Fruit fly (Drosophila melanogaster) whole organism, pupa: ENCODE measurements around the gene Alp5.

Source experiments
- CG10348 ChIP-seq: fragments of 200-800 bp; sonication (Bioruptor generic); IDR thresholded peaks from 2 replicates; pipeline ENCODE4 v1.3.6; 2022; ENCODE audit warnings: missing biosample characterization, missing genetic modification characterization
- CG12605 ChIP-seq: fragments of 200-800 bp; sonication (Bioruptor generic); IDR thresholded peaks from 2 replicates; pipeline ENCODE4 v1.3.6; 2022; ENCODE audit warnings: missing biosample characterization, missing genetic modification characterization
- CG13204 ChIP-seq: fragments of 200-800 bp; sonication (Bioruptor generic); optimal IDR thresholded peaks from 2 replicates; lab custom pipeline; 2018; ENCODE audit warnings: missing biosample characterization, mild to moderate bottlenecking, missing genetic modification characterization, moderate library complexity
- CG14655 ChIP-seq: fragments of 200-800 bp; sonication (Bioruptor generic); optimal IDR thresholded peaks from 3 replicates; lab custom pipeline; 2017; ENCODE audit warnings: mild to moderate bottlenecking, missing biosample characterization, missing genetic modification reagents, missing genetic modification characterization
- CG15710 ChIP-seq: fragments of 200-800 bp; sonication (Bioruptor generic); optimal IDR thresholded peaks from 2 replicates; lab custom pipeline; 2018; ENCODE audit warnings: missing biosample characterization, mild to moderate bottlenecking, missing genetic modification characterization, moderate library complexity
- CG17806 ChIP-seq: fragments of 200-800 bp; sonication (Bioruptor generic); optimal IDR thresholded peaks from 2 replicates; lab custom pipeline; 2018; ENCODE audit warnings: missing biosample characterization, mild to moderate bottlenecking, missing genetic modification characterization, moderate library complexity
- CG32121 ChIP-seq: fragments of 200-800 bp; sonication (Bioruptor generic); IDR thresholded peaks from 2 replicates; pipeline ENCODE4 v1.3.6; 2022; ENCODE audit warnings: missing biosample characterization, missing genetic modification characterization
- CG34367 ChIP-seq: fragments of 200-800 bp; sonication (Bioruptor generic); optimal IDR thresholded peaks from 2 replicates; lab custom pipeline; 2018; ENCODE audit warnings: missing biosample characterization, mild to moderate bottlenecking, missing genetic modification characterization
- CG4496 ChIP-seq: fragments of 200-800 bp; sonication (Bioruptor generic); IDR thresholded peaks from 3 replicates; pipeline ENCODE4 v1.3.6; 2022; ENCODE audit warnings: missing biosample characterization, missing genetic modification characterization
- CG8159 ChIP-seq: fragments of 200-800 bp; sonication (Bioruptor generic); optimal IDR thresholded peaks from 3 replicates; lab custom pipeline; 2018; ENCODE audit warnings: missing biosample characterization, mild to moderate bottlenecking, missing genetic modification characterization, moderate library complexity
- CG8301 ChIP-seq: fragments of 200-800 bp; sonication (Bioruptor generic); optimal IDR thresholded peaks from 2 replicates; lab custom pipeline; 2018; ENCODE audit warnings: missing biosample characterization, mild to moderate bottlenecking, missing genetic modification characterization
- CG9948 ChIP-seq: fragments of 200-800 bp; sonication (Bioruptor generic); optimal IDR thresholded peaks from 2 replicates; lab custom pipeline; 2018; ENCODE audit warnings: missing biosample characterization, mild to moderate bottlenecking, missing genetic modification characterization, moderate library complexity
- D1 ChIP-seq: fragments of 200-800 bp; sonication (Bioruptor generic); optimal IDR thresholded peaks from 2 replicates; lab custom pipeline; 2018; ENCODE audit warnings: missing biosample characterization, mild to moderate bottlenecking, missing genetic modification characterization, moderate library complexity
- EcR ChIP-seq: fragments of 200-800 bp; sonication (Bioruptor generic); optimal IDR thresholded peaks from 3 replicates; lab custom pipeline; 2019; ENCODE audit warnings: missing biosample characterization, missing genetic modification characterization, mild to moderate bottlenecking, moderate library complexity, missing genetic modification reagents
- Ets98B ChIP-seq: fragments of 200-800 bp; sonication (Bioruptor generic); IDR thresholded peaks from 2 replicates; pipeline ENCODE4 v1.3.6; 2022; ENCODE audit warnings: missing biosample characterization, missing genetic modification characterization
- Pif1A ChIP-seq: fragments of 200-800 bp; sonication (Bioruptor generic); optimal IDR thresholded peaks from 3 replicates; lab custom pipeline; 2016; ENCODE audit warnings: missing biosample characterization, missing genetic modification characterization
- Pif1B ChIP-seq: fragments of 200-800 bp; sonication (Bioruptor generic); optimal IDR thresholded peaks from 3 replicates; lab custom pipeline; 2016; ENCODE audit warnings: missing biosample characterization, missing genetic modification characterization
- Snoo ChIP-seq: fragments of 200-800 bp; sonication (Bioruptor generic); optimal IDR thresholded peaks from 3 replicates; lab custom pipeline; 2017; ENCODE audit warnings: missing biosample characterization, mild to moderate bottlenecking, missing genetic modification characterization, inconsistent platforms
- fd96Ca ChIP-seq: fragments of 200-800 bp; sonication (Bioruptor generic); IDR thresholded peaks from 3 replicates; pipeline ENCODE4 v1.3.6; 2022; ENCODE audit warnings: missing biosample characterization, missing genetic modification characterization
- gl ChIP-seq: fragments of 200-800 bp; sonication (Bioruptor generic); optimal IDR thresholded peaks from 2 replicates; lab custom pipeline; 2018; ENCODE audit warnings: missing biosample characterization, mild to moderate bottlenecking, missing genetic modification characterization
- rn ChIP-seq: fragments of 200-800 bp; sonication (Bioruptor generic); IDR thresholded peaks from 2 replicates; pipeline ENCODE4 v1.3.6; 2022; ENCODE audit warnings: missing biosample characterization, missing genetic modification characterization

Gene Alp5

dm6 chr3R:21006967-21007366, at the start of gene Alp5:
Gene Alp5, minus strand, starts transcription at chr3R:21006990.
- TF ChIP-seq gl = no peak

- TF ChIP-seq CG10348 (GFP tag; lab: Robert Waterston, UW) (no peak), rn (GFP tag; lab: Robert Waterston, UW) (no peak), Pif1B (GFP tag; lab: Kevin White, UChicago) (no peak), CG32121 (GFP tag; lab: Robert Waterston, UW) (no peak), CG8301 (tag; lab: Kevin White, UChicago) (no peak), Ets98B (GFP tag; lab: Robert Waterston, UW) (no peak), Pif1A (GFP tag; lab: Kevin White, UChicago) (no peak), CG17806 (tag; lab: Kevin White, UChicago) (no peak), CG14655 (GFP tag; lab: Kevin White, UChicago) (no peak), CG4496 (GFP tag; lab: Robert Waterston, UW) (no peak)
Measured at dm6 chr3R:21050875-21051274, 44.1 kb upstream of the Alp5 start, which contains the start of gene Jhbp15. Gene Jhbp15, minus strand, starts transcription at chr3R:21050975.

- TF ChIP-seq CG17806 (tag; lab: Kevin White, UChicago) (no peak), Pif1A (GFP tag; lab: Kevin White, UChicago) (no peak), D1 (tag; lab: Kevin White, UChicago) (no peak), CG9948 (no peak), CG34367 (no peak), CG10348 (GFP tag; lab: Robert Waterston, UW) (no peak), gl (no peak), Pif1B (GFP tag; lab: Kevin White, UChicago) (no peak), Snoo (no peak), rn (GFP tag; lab: Robert Waterston, UW) (no peak)
Measured at dm6 chr3R:21048729-21049128, 41.9 kb upstream of the Alp5 start, which contains the start of gene CG7079. Gene CG7079, minus strand, starts transcription at chr3R:21048829.

DNA sequence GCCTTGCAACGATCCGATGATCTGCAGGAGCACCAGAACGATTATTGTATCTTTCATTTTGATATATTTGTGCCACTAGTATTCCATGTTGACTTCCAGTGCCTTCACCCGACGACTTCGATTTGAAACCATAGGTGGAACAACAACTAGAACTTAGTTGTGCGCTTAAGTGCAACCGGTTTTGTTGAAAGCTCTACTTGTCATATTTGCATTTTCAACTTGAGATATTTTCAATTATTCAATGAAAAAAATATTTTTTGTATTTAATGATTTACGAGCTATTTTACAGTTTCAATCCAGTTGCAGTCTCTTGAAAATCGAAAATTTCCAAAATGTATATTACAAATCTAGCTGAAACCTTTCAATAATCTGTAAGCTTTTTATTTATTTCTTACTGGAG, 40.1 kb upstream of the Alp5 start, which contains the start of gene CG31207:
CG31207 (minus strand) TSS at position 101 of the 400 bp plus-strand sequence.
- TF ChIP-seq D1 (tag; lab: Kevin White, UChicago) (no peak), Snoo (no peak), CG4496 (GFP tag; lab: Robert Waterston, UW) (no peak), fd96Ca (no peak), CG32121 (GFP tag; lab: Robert Waterston, UW) (no peak), CG8301 (tag; lab: Kevin White, UChicago) (no peak), CG13204 (GFP tag; lab: Kevin White, UChicago) (no peak), CG34367 (no peak), CG17806 (tag; lab: Kevin White, UChicago) (no peak), CG12605 (GFP tag; lab: Robert Waterston, UW) (no peak), CG14655 (GFP tag; lab: Kevin White, UChicago) (no peak), gl (no peak), EcR (GFP tag; lab: Kevin White, UChicago) (no peak), CG9948 (no peak)

DNA sequence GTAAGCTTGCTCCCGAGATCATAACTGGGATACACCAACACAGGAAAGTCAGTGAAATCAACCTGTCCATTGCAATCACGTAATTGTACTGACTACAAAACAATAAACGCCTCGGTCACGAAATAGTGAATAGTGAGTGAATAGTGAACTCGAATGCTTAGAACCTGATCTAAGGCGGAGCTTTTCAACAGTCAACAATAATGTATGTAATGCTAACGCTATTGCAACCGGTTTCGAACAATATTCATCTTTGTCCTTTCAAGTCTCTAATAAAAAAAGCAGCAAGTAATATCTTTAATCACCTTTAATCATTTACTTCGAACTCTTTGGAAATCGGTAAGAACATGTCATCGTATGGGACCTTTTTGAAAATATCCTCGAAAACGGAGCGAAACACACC, 39.0 kb upstream of the Alp5 start, which contains the start of gene CG31189:
CG31189 (minus strand) TSS at position 101 of the 400 bp plus-strand sequence.
- TF ChIP-seq Ets98B (GFP tag; lab: Robert Waterston, UW) = no peak
- no peak for TF ChIP-seq CG13204 (GFP tag; lab: Kevin White, UChicago)
- TF ChIP-seq Pif1B (GFP tag; lab: Kevin White, UChicago) = no peak
- TF ChIP-seq gl = no peak
- TF ChIP-seq Snoo = no peak
- TF ChIP-seq rn (GFP tag; lab: Robert Waterston, UW) = no peak
- TF ChIP-seq CG8301 (tag; lab: Kevin White, UChicago) = no peak
- no peak for TF ChIP-seq CG15710
- TF ChIP-seq CG4496 (GFP tag; lab: Robert Waterston, UW) = no peak
- no peak for TF ChIP-seq CG32121 (GFP tag; lab: Robert Waterston, UW)
- no peak for TF ChIP-seq Pif1A (GFP tag; lab: Kevin White, UChicago)
- no peak for TF ChIP-seq D1 (tag; lab: Kevin White, UChicago)

dm6 chr3R:21043549-21044118, 36.8 kb upstream of the Alp5 start, which contains the start of gene CG12278:
Gene CG12278, plus strand, starts transcription at chr3R:21044068.
- TF ChIP-seq EcR (GFP tag; lab: Kevin White, UChicago) = no peak
- peak; percentile 100 for TF ChIP-seq CG12605 (GFP tag; lab: Robert Waterston, UW)

DNA sequence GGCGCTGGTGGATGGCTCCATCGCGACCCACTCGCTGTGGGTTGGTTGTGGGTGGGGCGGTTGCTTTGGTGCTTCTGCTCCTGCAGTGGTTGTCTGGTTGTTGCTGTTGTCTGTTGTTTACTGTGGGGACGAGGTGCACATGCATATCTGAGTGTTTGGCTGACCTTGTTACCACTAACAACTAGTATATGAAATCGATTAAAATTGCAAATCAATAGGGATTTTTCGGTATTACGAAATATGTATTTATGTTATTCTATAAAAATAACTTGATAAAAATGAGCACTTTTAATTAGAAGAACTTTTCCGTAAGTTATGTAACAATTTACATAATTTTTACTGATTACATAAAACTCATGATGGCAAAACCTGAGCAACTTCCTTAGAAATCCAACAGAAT, 35.6 kb upstream of the Alp5 start, which contains the start of gene Dhc93AB:
Dhc93AB (minus strand) TSS at position 101 of the 400 bp plus-strand sequence.
- TF ChIP-seq CG34367 (no peak), EcR (GFP tag; lab: Kevin White, UChicago) (no peak), CG12605 (GFP tag; lab: Robert Waterston, UW) (no peak), CG13204 (GFP tag; lab: Kevin White, UChicago) (no peak), Ets98B (GFP tag; lab: Robert Waterston, UW) (no peak), CG10348 (GFP tag; lab: Robert Waterston, UW) (no peak), CG15710 (no peak), CG8159 (no peak), Snoo (no peak)
